Worm (Caenorhabditis elegans) whole organism, early embryonic: ENCODE data around the gene C17G1.2.
A peak's percentile ranks its signal among the peaks of the same experiment; 100 is the strongest.

ENCODE experiments used
- B0310.2 ChIP-seq: sonication (generic microtip); optimal IDR thresholded peaks from 2 replicates; lab custom pipeline; 2016; ENCODE audit warnings: mild to moderate bottlenecking, missing genetic modification characterization, missing compliant biosample characterization
- F13C5.2 ChIP-seq: sonication (generic microtip); optimal IDR thresholded peaks from 2 replicates; lab custom pipeline; 2017; ENCODE audit warnings: mild to moderate bottlenecking, missing genetic modification characterization, inconsistent platforms, missing compliant biosample characterization
- aly-1 ChIP-seq: sonication (generic microtip); optimal IDR thresholded peaks from 2 replicates; lab custom pipeline; 2016; ENCODE audit warnings: missing genetic modification characterization, missing compliant biosample characterization
- ama-1 ChIP-seq: fragments of 150-350 bp; optimal IDR thresholded peaks from 2 replicates; lab custom pipeline; 2014
- ceh-13 ChIP-seq: fragments of 200-800 bp; sonication (Bioruptor generic); optimal IDR thresholded peaks from 2 replicates; lab custom pipeline; 2018; ENCODE audit warnings: mild to moderate bottlenecking, missing genetic modification characterization, missing compliant biosample characterization
- ceh-36 ChIP-seq: sonication (generic microtip); optimal IDR thresholded peaks from 2 replicates; lab custom pipeline; 2016; ENCODE audit warnings: missing genetic modification characterization, inconsistent platforms, missing compliant biosample characterization
- ets-7 ChIP-seq: sonication (generic microtip); optimal IDR thresholded peaks from 2 replicates; lab custom pipeline; 2016; ENCODE audit warnings: missing genotype, missing genetic modification characterization, missing compliant biosample characterization
- flt-1 ChIP-seq: fragments of 200-800 bp; sonication (Bioruptor generic); IDR thresholded peaks from 2 replicates; pipeline ENCODE4 v1.3.6; 2022; ENCODE audit warnings: missing genetic modification characterization, missing compliant biosample characterization
- hmbx-1 ChIP-seq: sonication (generic microtip); optimal IDR thresholded peaks from 2 replicates; lab custom pipeline; 2016; ENCODE audit warnings: mild to moderate bottlenecking, missing genetic modification characterization, missing compliant biosample characterization
- hmg-4 ChIP-seq: fragments of 200-800 bp; sonication (Bioruptor generic); optimal IDR thresholded peaks from 2 replicates; lab custom pipeline; 2018; ENCODE audit warnings: mild to moderate bottlenecking, missing genetic modification characterization, missing compliant biosample characterization
- hnd-1 ChIP-seq: sonication (generic microtip); optimal IDR thresholded peaks from 2 replicates; lab custom pipeline; 2016; ENCODE audit warnings: missing genetic modification characterization, missing compliant biosample characterization
- pes-1 ChIP-seq: fragments of 200-800 bp; sonication (Bioruptor generic); IDR thresholded peaks from 2 replicates; pipeline ENCODE4 v1.3.6; 2022; ENCODE audit warnings: missing genetic modification reagents, missing genetic modification characterization, missing compliant biosample characterization
- scrt-1 ChIP-seq: fragments of 200-800 bp; sonication (Bioruptor generic); IDR thresholded peaks from 2 replicates; pipeline ENCODE4 v1.3.6; 2022; ENCODE audit warnings: missing genetic modification characterization, missing compliant biosample characterization
- sea-1 ChIP-seq: fragments of 200-800 bp; sonication (Bioruptor generic); conservative IDR thresholded peaks from 2 replicates; pipeline ENCODE4 v1.3.6; 2022; ENCODE audit warnings: missing genetic modification characterization, missing compliant biosample characterization
- tbx-11 ChIP-seq: fragments of 200-800 bp; sonication (Bioruptor generic); IDR thresholded peaks from 2 replicates; pipeline ENCODE4 v1.3.6; 2022; ENCODE audit warnings: missing genetic modification characterization, missing compliant biosample characterization
- tbx-37 ChIP-seq: fragments of 200-800 bp; sonication (Bioruptor generic); conservative IDR thresholded peaks from 2 replicates; pipeline ENCODE4 v1.3.6; 2022; ENCODE audit warnings: missing genetic modification reagents, missing genetic modification characterization, missing compliant biosample characterization
- tra-4 ChIP-seq: sonication (generic microtip); optimal IDR thresholded peaks from 2 replicates; lab custom pipeline; 2017; ENCODE audit warnings: missing genetic modification characterization, missing compliant biosample characterization

The C17G1.2 gene

DNA sequence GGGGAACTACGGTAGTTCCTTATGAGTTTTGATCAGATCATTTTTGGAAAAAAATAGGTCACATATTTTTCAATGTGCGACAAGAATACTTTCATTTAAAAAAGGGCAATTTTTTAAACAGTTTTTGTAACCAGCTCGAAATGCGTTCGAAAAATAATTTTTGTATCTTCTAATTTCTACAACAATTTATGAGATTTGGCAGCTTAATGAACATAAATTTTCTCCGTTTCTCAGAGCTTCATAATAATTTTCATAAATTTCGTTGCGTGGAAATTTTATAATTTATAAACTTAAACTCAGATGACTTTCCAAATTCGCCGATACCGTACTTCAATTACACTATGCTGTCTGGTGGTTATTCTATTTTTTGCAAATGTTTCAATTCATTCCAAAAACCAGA is 26.5 kb upstream of the C17G1.2 start, which contains the start of gene F21G4.3:
TSS of gene F21G4.3 (plus strand) at position 301 of the 400 bp plus-strand sequence.
- TF ChIP-seq tbx-37 (GFP tag; lab: Robert Waterston, UW), result no peak
- TF ChIP-seq tbx-11 (GFP tag; lab: Robert Waterston, UW), result no peak
- TF ChIP-seq ama-1 (lab: Kevin White, UChicago), result no peak
- no peak for TF ChIP-seq F13C5.2

DNA sequence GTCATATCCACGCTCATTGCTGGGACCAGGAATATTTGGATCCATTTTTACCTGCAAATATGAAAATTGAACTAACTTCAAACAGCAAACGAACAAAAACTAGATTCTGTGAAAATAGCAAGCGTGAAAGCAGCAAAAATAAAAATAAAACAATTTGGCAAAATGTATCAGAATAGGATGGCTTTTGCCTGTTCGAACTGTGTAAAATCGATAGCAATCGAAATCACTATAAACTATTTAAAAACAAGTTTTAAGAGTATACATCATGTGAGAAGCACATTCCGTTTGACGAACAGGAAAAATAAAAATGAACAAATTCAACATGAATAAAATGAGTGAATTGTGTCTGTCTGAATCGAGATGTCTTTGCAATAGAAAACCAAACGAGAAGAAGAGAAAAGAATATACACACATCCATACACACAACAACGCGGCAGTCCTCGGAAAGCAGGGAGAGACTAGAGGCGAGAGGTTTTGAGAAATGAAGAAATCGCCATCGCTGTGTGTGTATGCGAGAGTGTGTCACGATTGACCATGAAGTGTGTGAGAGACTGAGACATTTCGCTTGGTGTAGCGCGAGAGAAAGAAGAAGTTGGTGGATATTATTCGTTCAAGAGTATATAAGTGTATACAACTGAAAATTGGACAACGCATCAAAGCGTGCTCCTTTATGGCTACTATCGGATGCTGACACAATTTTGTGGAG is 21.8 kb upstream of the C17G1.2 start, which contains the start of gene phf-34:
TSS of gene phf-34 (minus strand) at position 51 of the 706 bp plus-strand sequence.
- no peak for TF ChIP-seq ets-7 (tag; lab: Kevin White, UChicago)
- peak; percentile 22 for TF ChIP-seq aly-1 (tag; lab: Kevin White, UChicago)

DNA sequence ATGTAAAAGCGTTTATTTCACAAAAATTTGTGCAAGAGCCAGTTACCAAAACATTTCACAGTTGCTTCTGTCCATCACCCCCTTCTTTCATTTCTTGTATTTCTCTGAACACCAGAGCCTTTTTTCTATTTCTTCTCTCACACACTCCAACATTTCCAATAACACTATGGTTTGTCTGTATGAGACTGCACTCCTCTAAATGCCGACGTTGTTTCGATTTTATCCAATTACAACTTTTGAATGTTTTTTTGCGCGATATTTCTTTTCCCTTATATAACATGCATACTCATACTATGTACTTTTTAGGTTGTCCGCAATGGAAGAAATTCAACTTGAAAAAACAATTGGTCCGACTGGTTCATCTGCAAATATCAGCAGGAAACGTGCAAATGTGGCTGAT is 15.5 kb upstream of the C17G1.2 start, which contains the start of gene F21G4.5:
TSS of gene F21G4.5 (plus strand) at position 301 of the 400 bp plus-strand sequence.
- no peak for TF ChIP-seq sea-1 (GFP tag; lab: Robert Waterston, UW)
- TF ChIP-seq hmg-4, result no peak
- TF ChIP-seq tra-4 (tag; lab: Kevin White, UChicago), result no peak
- no peak for TF ChIP-seq B0310.2 (tag; lab: Kevin White, UChicago)
- no peak for TF ChIP-seq pes-1
- TF ChIP-seq ceh-13 (GFP tag; lab: Kevin White, UChicago), result no peak
- no peak for TF ChIP-seq ama-1 (lab: Kevin White, UChicago)
- TF ChIP-seq tbx-37 (GFP tag; lab: Robert Waterston, UW), result no peak
- TF ChIP-seq tbx-11 (GFP tag; lab: Robert Waterston, UW), result no peak
- TF ChIP-seq aly-1 (tag; lab: Kevin White, UChicago), result no peak
- no peak for TF ChIP-seq ceh-36
- TF ChIP-seq F13C5.2, result no peak

ce11 chrX:9917362-9917761 is 4.0 kb upstream of the C17G1.2 start, which contains the start of gene F21G4.6:
TSS of gene F21G4.6 (minus strand) at chrX:9917448.
- TF ChIP-seq tbx-37 (GFP tag; lab: Robert Waterston, UW) (0 out of 2 replicates have a peak, but pooled peaks have one; percentile 33), hnd-1 (tag; lab: Kevin White, UChicago) (no peak)

ce11 chrX:9918997-9919396 is 2.4 kb upstream of the C17G1.2 start, which contains the start of gene folr-1:
TSS of gene folr-1 (plus strand) at chrX:9919297.
- TF ChIP-seq aly-1 (tag; lab: Kevin White, UChicago), result no peak
- no peak for TF ChIP-seq B0310.2 (tag; lab: Kevin White, UChicago)
- TF ChIP-seq pes-1, result no peak
- TF ChIP-seq hnd-1 (tag; lab: Kevin White, UChicago), result no peak
- TF ChIP-seq tbx-11 (GFP tag; lab: Robert Waterston, UW), result no peak
- TF ChIP-seq ceh-13 (GFP tag; lab: Kevin White, UChicago), result no peak
- no peak for TF ChIP-seq ama-1 (lab: Kevin White, UChicago)
- TF ChIP-seq hmg-4, result no peak
- TF ChIP-seq ceh-36, result no peak
- no peak for TF ChIP-seq scrt-1 (GFP tag; lab: Robert Waterston, UW)

DNA sequence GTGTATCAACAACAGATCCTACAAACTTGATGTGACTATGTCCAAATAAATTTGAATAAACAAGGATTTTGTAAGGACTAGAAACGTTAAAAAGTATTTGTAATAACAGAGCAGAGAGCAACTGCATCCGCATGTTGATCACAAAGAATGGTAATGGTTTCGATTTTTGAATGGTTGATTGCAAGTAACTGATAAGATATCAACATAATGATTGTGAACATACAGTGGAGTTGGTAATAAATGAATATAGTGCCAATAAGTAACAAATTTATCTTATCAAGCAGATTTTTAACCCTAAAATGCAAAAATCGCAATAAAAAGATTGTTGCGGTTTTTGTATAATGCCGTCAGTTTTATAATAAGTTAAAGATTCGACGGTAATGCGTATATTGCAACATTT is 3.6 kb downstream of the C17G1.2 start, which contains the start of gene ugt-23:
TSS of gene ugt-23 (minus strand) at position 212 of the 400 bp plus-strand sequence.
- TF ChIP-seq ets-7 (tag; lab: Kevin White, UChicago) (no peak), scrt-1 (GFP tag; lab: Robert Waterston, UW) (no peak), pes-1 (no peak), sea-1 (GFP tag; lab: Robert Waterston, UW) (no peak), ceh-36 (no peak), tbx-37 (GFP tag; lab: Robert Waterston, UW) (no peak), F13C5.2 (no peak), hnd-1 (tag; lab: Kevin White, UChicago) (no peak), tbx-11 (GFP tag; lab: Robert Waterston, UW) (no peak), flt-1 (no peak), ceh-13 (GFP tag; lab: Kevin White, UChicago) (no peak), hmg-4 (no peak), ama-1 (lab: Kevin White, UChicago) (no peak), hmbx-1 (no peak), B0310.2 (tag; lab: Kevin White, UChicago) (no peak), aly-1 (tag; lab: Kevin White, UChicago) (no peak)

DNA sequence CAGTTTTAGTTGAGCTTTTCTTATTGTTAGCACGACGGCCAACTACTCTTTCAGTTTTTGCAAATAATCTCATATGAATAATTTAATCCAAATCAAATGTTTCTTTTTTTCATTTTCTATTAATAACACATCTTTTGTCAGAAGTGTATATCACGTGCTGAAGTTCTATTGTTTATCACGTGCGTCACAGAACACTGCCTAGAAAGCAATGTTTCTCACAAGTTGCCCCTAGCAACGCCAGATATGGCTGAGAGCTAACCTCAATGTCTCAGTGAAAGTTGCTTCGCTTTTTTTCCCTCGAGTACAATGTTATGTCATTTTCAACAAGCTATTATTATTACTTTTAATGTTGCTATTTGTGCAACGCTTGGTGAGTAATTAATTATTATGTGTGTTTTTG is 6.6 kb downstream of the C17G1.2 start:
- TF ChIP-seq tbx-11 (GFP tag; lab: Robert Waterston, UW), result no peak
- no peak for TF ChIP-seq B0310.2 (tag; lab: Kevin White, UChicago)
- no peak for TF ChIP-seq pes-1
- TF ChIP-seq aly-1 (tag; lab: Kevin White, UChicago), result no peak
- no peak for TF ChIP-seq ceh-36
- TF ChIP-seq ets-7 (tag; lab: Kevin White, UChicago), result no peak
- no peak for TF ChIP-seq ama-1 (lab: Kevin White, UChicago)
- no peak for TF ChIP-seq flt-1
- TF ChIP-seq ceh-13 (GFP tag; lab: Kevin White, UChicago), result no peak
- no peak for TF ChIP-seq sea-1 (GFP tag; lab: Robert Waterston, UW)
- TF ChIP-seq hnd-1 (tag; lab: Kevin White, UChicago), result no peak
- no peak for TF ChIP-seq tbx-37 (GFP tag; lab: Robert Waterston, UW)
- no peak for TF ChIP-seq tra-4 (tag; lab: Kevin White, UChicago)
- no peak for TF ChIP-seq F13C5.2
- no peak for TF ChIP-seq hmg-4
- no peak for TF ChIP-seq scrt-1 (GFP tag; lab: Robert Waterston, UW)
- TF ChIP-seq hmbx-1, result no peak

DNA sequence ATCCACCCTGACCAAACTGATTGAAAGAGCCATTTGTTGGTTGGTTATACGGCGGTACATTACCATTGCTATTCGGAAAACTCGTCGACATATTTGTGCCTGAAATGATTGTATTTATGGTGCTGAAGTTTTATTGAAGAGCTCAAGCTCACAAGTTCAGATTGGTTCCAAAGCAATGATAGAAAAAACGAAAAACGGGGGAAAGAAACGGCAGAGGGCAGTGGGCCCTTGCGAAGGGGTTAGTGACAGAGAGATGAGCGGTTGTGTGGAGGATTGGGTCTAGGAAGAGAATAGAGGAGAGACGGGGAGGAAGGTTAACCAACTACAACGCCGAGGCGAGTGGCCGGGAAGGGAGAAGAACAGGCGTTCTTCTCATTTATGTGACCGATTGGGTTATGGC is 10.0 kb downstream of the C17G1.2 start, which contains the start of gene nra-3:
TSS of gene nra-3 (minus strand) at position 101 of the 400 bp plus-strand sequence.
- TF ChIP-seq ama-1 (lab: Kevin White, UChicago) (no peak), sea-1 (GFP tag; lab: Robert Waterston, UW) (0 out of 2 replicates have a peak, but pooled peaks have one; percentile 27), tbx-11 (GFP tag; lab: Robert Waterston, UW) (0 out of 2 replicates have a peak, but pooled peaks have one; percentile 16), hmg-4 (peak; percentile 61)
